Fruit fly (Drosophila melanogaster): ENCODE data around the gene CG14689.

CG14689 gene

dm6 chr3R:10677245-10677902 lies 33.7 kb downstream of the CG14689 start, which contains the start of gene CG6465 (continued):
- TF ChIP-seq cwo (GFP tag; optimal IDR thresholded peaks at IDR 0.05) (no peak), jigr1 (GFP tag; IDR thresholded peaks at IDR 0.05) (no peak), tna (GFP tag; IDR thresholded peaks at IDR 0.05; ENCODE audit: partially characterized antibody) (no peak), sug (tag; optimal IDR thresholded peaks at IDR 0.05) (peak; percentile 49), vnd (GFP tag; IDR thresholded peaks at IDR 0.05; ENCODE audit: partially characterized antibody) (no peak), CG11456 (GFP tag; IDR thresholded peaks at IDR 0.05) (no peak), gsb-n (tag; optimal IDR thresholded peaks at IDR 0.05) (peak; percentile 29), tio (GFP tag; optimal IDR thresholded peaks at IDR 0.05) (no peak), Oaz (GFP tag; IDR thresholded peaks at IDR 0.05) (no peak), exex (tag; optimal IDR thresholded peaks at IDR 0.05) (no peak)

DNA sequence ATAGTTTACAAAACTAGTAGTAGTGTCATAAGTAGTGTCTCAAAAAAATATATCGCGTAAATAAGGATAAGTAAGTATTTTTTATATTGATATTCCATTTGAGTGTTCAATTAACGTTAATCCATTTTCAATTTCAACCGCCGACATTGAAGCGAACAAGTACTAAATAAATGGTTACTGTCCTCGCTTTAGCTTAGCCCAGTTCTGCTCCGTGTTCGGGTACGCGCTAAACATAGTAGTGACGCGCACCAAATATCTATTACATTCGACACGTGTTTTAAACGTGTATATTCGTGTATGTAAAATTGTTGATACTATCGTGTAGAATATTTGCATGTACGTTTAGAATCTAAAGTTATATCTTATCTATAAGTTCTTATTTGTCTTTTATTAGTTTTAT lies 35.9 kb downstream of the CG14689 start:
- TF ChIP-seq CG34224 (GFP tag; IDR thresholded peaks at IDR 0.05; ENCODE audit: partially characterized antibody) (peak; percentile 60; the same call in 2 of the 3 replicates), insv (GFP tag; optimal IDR thresholded peaks at IDR 0.05) (peak in 1 of 2 experiments; percentile 64), dm (GFP tag; optimal IDR thresholded peaks at IDR 0.05) (peak; percentile 24), CG10267 (tag; optimal IDR thresholded peaks at IDR 0.05) (peak; percentile 72), Camta (GFP tag; optimal IDR thresholded peaks at IDR 0.05) (peak; percentile 41), MESR4 (GFP tag; optimal IDR thresholded peaks at IDR 0.05) (no peak), CG31224 (GFP tag; IDR thresholded peaks at IDR 0.05) (no peak), CG10209 (GFP tag; optimal IDR thresholded peaks at IDR 0.05) (no peak), CG12942 (GFP tag; optimal IDR thresholded peaks at IDR 0.05) (peak; percentile 23), CG2678 (tag; optimal IDR thresholded peaks at IDR 0.05) (peak; percentile 35), mirr (GFP tag; optimal IDR thresholded peaks at IDR 0.05) (peak; percentile 65), CG1792 (GFP tag; optimal IDR thresholded peaks at IDR 0.05) (no peak), CG11695 (GFP tag; IDR thresholded peaks at IDR 0.05) (no peak), Hr51 (GFP tag; optimal IDR thresholded peaks at IDR 0.05) (peak in 1 of 2 experiments; percentile 40), cas (GFP tag; IDR thresholded peaks at IDR 0.05) (0 out of 2 replicates have a peak, but pooled peaks have one; percentile 28), Drgx (GFP tag; IDR thresholded peaks at IDR 0.05) (no peak), CG1603 (tag; optimal IDR thresholded peaks at IDR 0.05) (peak; percentile 78), wor (GFP tag; IDR thresholded peaks at IDR 0.05) (no peak), CG34422 (GFP tag; IDR thresholded peaks at IDR 0.05) (no peak), Bteb2 (GFP tag; optimal IDR thresholded peaks at IDR 0.05) (peak; percentile 24), phol (tag; optimal IDR thresholded peaks at IDR 0.05) (peak; percentile 58), sens (GFP tag) (peak; percentile 75), ken (GFP tag; IDR thresholded peaks at IDR 0.05) (no peak), CG2199 (GFP tag; IDR thresholded peaks at IDR 0.05) (peak; percentile 62; the same call in 2 of the 3 replicates), slp2 (GFP tag; optimal IDR thresholded peaks at IDR 0.05) (no peak), HLH4C (GFP tag; IDR thresholded peaks at IDR 0.05; ENCODE audit: partially characterized antibody) (peak; percentile 52; the same call in 1 of the 3 replicates), Stat92E (GFP tag; optimal IDR thresholded peaks at IDR 0.05) (peak in 1 of 3 experiments; percentile 41), gro (GFP tag; optimal IDR thresholded peaks at IDR 0.05) (peak; percentile 83), CG1832 (GFP tag; optimal IDR thresholded peaks at IDR 0.05) (no peak), CG2889 (GFP tag; IDR thresholded peaks at IDR 0.05) (no peak), Dp (GFP tag; optimal IDR thresholded peaks at IDR 0.05) (peak; percentile 71), Side (GFP tag; optimal IDR thresholded peaks at IDR 0.05) (peak; percentile 50), Sry-δ (GFP tag; optimal IDR thresholded peaks at IDR 0.05) (peak; percentile 52), chinmo (GFP tag; IDR thresholded peaks at IDR 0.05; ENCODE audit: partially characterized antibody) (peak; percentile 39; the same call in 1 of the 4 replicates), CG6854 (GFP tag; optimal IDR thresholded peaks at IDR 0.05) (no peak), ERR (GFP tag; optimal IDR thresholded peaks at IDR 0.05) (peak; percentile 27), Ets65A (GFP tag) (peak; percentile 94), Meics (GFP tag; optimal IDR thresholded peaks at IDR 0.05) (peak; percentile 52)

Data from whole organism, embryonic.